Worm (Caenorhabditis elegans) whole organism, L1 larva: ENCODE results near the gene pgam-5.

Experiments used
- ces-1 ChIP-seq: fragments of 150-350 bp; optimal IDR thresholded peaks from 2 replicates; lab custom pipeline; 2014; ENCODE audit warnings: missing biosample characterization, missing genetic modification reagents, missing genetic modification characterization
- fos-1 ChIP-seq: fragments of 150-350 bp; optimal IDR thresholded peaks from 2 replicates; lab custom pipeline; 2014; ENCODE audit warnings: missing biosample characterization, missing genetic modification characterization
- unc-86 ChIP-seq: sonication (generic microtip); optimal IDR thresholded peaks from 2 replicates; lab custom pipeline; 2016; ENCODE audit warnings: missing genetic modification characterization, missing compliant biosample characterization

DNA sequence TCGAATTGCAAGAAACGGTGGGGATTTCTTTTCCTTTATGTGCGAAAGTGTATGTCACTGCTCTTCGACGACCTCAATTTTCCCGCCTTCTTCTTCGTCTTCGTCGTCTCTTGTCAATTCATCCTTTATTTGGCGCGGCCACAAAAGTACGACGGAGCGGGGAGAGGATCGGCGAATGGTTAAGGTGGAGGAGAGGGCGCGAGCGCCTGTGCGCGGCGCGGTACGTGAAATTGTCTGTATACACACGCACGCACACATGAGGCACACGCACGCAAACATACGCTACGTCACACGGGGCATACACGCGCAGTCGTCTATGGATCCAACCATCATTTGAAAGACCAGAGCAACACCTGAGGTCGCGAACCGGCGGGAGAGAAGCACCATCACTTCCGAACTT lies 36.7 kb upstream of the pgam-5 start:
- TF ChIP-seq fos-1 (tag; lab: Kevin White, UChicago) = no peak
- no peak for TF ChIP-seq unc-86
- TF ChIP-seq ces-1 (GFP tag; lab: Kevin White, UChicago) = no peak
